Fruit fly (Drosophila melanogaster): ENCODE results near the gene tim.

dm6 chr2L:3495465-3495864 is 12.5 kb downstream of the tim start:
- TF ChIP-seq Hnf4 (GFP tag; optimal IDR thresholded peaks at IDR 0.05) (no peak), dsf (GFP tag; optimal IDR thresholded peaks at IDR 0.05; ENCODE audit: borderline replicate concordance) (no peak), psq (GFP tag; optimal IDR thresholded peaks at IDR 0.05) (no peak), sv (GFP tag; optimal IDR thresholded peaks at IDR 0.05) (no peak), pan (optimal IDR thresholded peaks at IDR 0.05) (no peak), fru (GFP tag; optimal IDR thresholded peaks at IDR 0.05) (no peak)
